Fruit fly (Drosophila melanogaster) whole organism, prepupa: ENCODE results near the gene PDZ-GEF.

Source experiments
- CG10631 ChIP-seq: fragments of 200-800 bp; sonication (Bioruptor generic); optimal IDR thresholded peaks from 2 replicates; lab custom pipeline; 2016; ENCODE audit warnings: missing biosample characterization, missing genetic modification characterization
- CG10669 ChIP-seq: fragments of 200-800 bp; sonication (Bioruptor generic); optimal IDR thresholded peaks from 3 replicates; lab custom pipeline; 2018; ENCODE audit warnings: missing biosample characterization, mild to moderate bottlenecking, missing genetic modification characterization, moderate library complexity
- CG11294 ChIP-seq: fragments of 200-800 bp; sonication (Bioruptor generic); IDR thresholded peaks from 2 replicates; pipeline ENCODE4 v1.3.6; 2022; ENCODE audit warnings: missing biosample characterization, missing genetic modification characterization
- CG11762 ChIP-seq: fragments of 200-800 bp; sonication (Bioruptor generic); optimal IDR thresholded peaks from 3 replicates; lab custom pipeline; 2016; ENCODE audit warnings: missing biosample characterization, missing genetic modification characterization; ENCODE audit not compliant: insufficient read depth
- CG11902 ChIP-seq: fragments of 200-800 bp; sonication (Bioruptor generic); optimal IDR thresholded peaks from 3 replicates; lab custom pipeline; 2016; ENCODE audit warnings: missing biosample characterization, missing genetic modification characterization
- CG3032 ChIP-seq: fragments of 200-800 bp; optimal IDR thresholded peaks from 2 replicates; lab custom pipeline; 2019; ENCODE audit warnings: missing biosample characterization, mild to moderate bottlenecking, missing genetic modification characterization, moderate library complexity
- CG31627 ChIP-seq: fragments of 200-800 bp; sonication (Bioruptor generic); optimal IDR thresholded peaks from 3 replicates; lab custom pipeline; 2016; ENCODE audit warnings: missing biosample characterization, missing genetic modification characterization
- CG34406 ChIP-seq: fragments of 200-800 bp; sonication (Bioruptor generic); optimal IDR thresholded peaks from 3 replicates; lab custom pipeline; 2016; ENCODE audit warnings: missing biosample characterization, missing genetic modification characterization
- CG3919 ChIP-seq: fragments of 200-800 bp; sonication (Bioruptor generic); optimal IDR thresholded peaks from 3 replicates; lab custom pipeline; 2016; ENCODE audit warnings: missing biosample characterization, missing genetic modification characterization
- CG6163 ChIP-seq: fragments of 200-800 bp; sonication (Bioruptor generic); IDR thresholded peaks from 3 replicates; pipeline ENCODE4 v1.3.6; 2022; ENCODE audit warnings: missing biosample characterization, missing genetic modification characterization
- CG6792 ChIP-seq: fragments of 200-800 bp; sonication (Bioruptor generic); optimal IDR thresholded peaks from 3 replicates; lab custom pipeline; 2016; ENCODE audit warnings: missing biosample characterization, missing genetic modification characterization
- CG6808 ChIP-seq: fragments of 200-800 bp; sonication (Bioruptor generic); optimal IDR thresholded peaks from 3 replicates; lab custom pipeline; 2017; ENCODE audit warnings: missing biosample characterization, missing genetic modification characterization, mild to moderate bottlenecking, moderate library complexity, missing genetic modification reagents
- CG6854 ChIP-seq: fragments of 200-800 bp; sonication (Bioruptor generic); optimal IDR thresholded peaks from 2 replicates; lab custom pipeline; 2017; ENCODE audit warnings: missing biosample characterization, mild to moderate bottlenecking, missing genetic modification characterization
- CG8119 ChIP-seq: fragments of 200-800 bp; sonication (Bioruptor generic); IDR thresholded peaks from 3 replicates; pipeline ENCODE4 v1.3.6; 2022; ENCODE audit warnings: missing biosample characterization, missing genetic modification characterization
- CG8319 ChIP-seq: fragments of 200-800 bp; sonication (Bioruptor generic); optimal IDR thresholded peaks from 3 replicates; lab custom pipeline; 2016; ENCODE audit warnings: missing biosample characterization, missing genetic modification characterization
- CG8632 ChIP-seq: fragments of 200-800 bp; sonication (Bioruptor generic); optimal IDR thresholded peaks from 3 replicates; lab custom pipeline; 2016; ENCODE audit warnings: missing biosample characterization, missing genetic modification characterization
- Eip75B ChIP-seq: fragments of 200-800 bp; sonication (Bioruptor generic); optimal IDR thresholded peaks from 3 replicates; lab custom pipeline; 2016; ENCODE audit warnings: missing biosample characterization, missing genetic modification characterization
- Eip78C ChIP-seq: fragments of 200-800 bp; sonication (Bioruptor generic); peaks from one replicate; lab custom pipeline; 2016; ENCODE audit warnings: missing biosample characterization, missing genetic modification characterization
- Eip93F ChIP-seq: fragments of 200-800 bp; sonication (Bioruptor generic); optimal IDR thresholded peaks from 2 replicates; lab custom pipeline; 2016; ENCODE audit warnings: missing biosample characterization, mild to moderate bottlenecking, missing genetic modification characterization
- Ets21C ChIP-seq: fragments of 200-800 bp; sonication (Bioruptor generic); optimal IDR thresholded peaks from 3 replicates; lab custom pipeline; 2016; ENCODE audit warnings: missing biosample characterization, missing genetic modification characterization
- Ets96B ChIP-seq: fragments of 200-800 bp; optimal IDR thresholded peaks from 2 replicates; lab custom pipeline; 2019; ENCODE audit warnings: missing biosample characterization, mild to moderate bottlenecking, missing genetic modification characterization, moderate library complexity
- Gug ChIP-seq: fragments of 200-800 bp; sonication (Bioruptor generic); IDR thresholded peaks from 2 replicates; pipeline ENCODE4 v1.3.6; 2022; ENCODE audit warnings: missing biosample characterization, missing genetic modification characterization
- Hr38 ChIP-seq: sonication (Bioruptor generic); optimal IDR thresholded peaks from 2 replicates; lab custom pipeline; 2016; ENCODE audit warnings: missing biosample characterization, missing genetic modification characterization
- Lpt ChIP-seq: fragments of 200-800 bp; sonication (Bioruptor generic); optimal IDR thresholded peaks from 3 replicates; lab custom pipeline; 2016; ENCODE audit warnings: missing biosample characterization, missing genetic modification characterization
- OdsH ChIP-seq: fragments of 200-800 bp; sonication (Bioruptor generic); optimal IDR thresholded peaks from 3 replicates; lab custom pipeline; 2016; ENCODE audit warnings: missing biosample characterization, missing genetic modification characterization
- Smox ChIP-seq: fragments of 200-800 bp; sonication (Bioruptor generic); optimal IDR thresholded peaks from 3 replicates; lab custom pipeline; 2016; ENCODE audit warnings: missing biosample characterization, missing genetic modification characterization
- Sox14 ChIP-seq: fragments of 200-800 bp; sonication (Bioruptor generic); optimal IDR thresholded peaks from 3 replicates; lab custom pipeline; 2016; ENCODE audit warnings: missing biosample characterization, missing genetic modification characterization
- Sox15 ChIP-seq: fragments of 200-800 bp; sonication (Bioruptor generic); optimal IDR thresholded peaks from 3 replicates; lab custom pipeline; 2016; ENCODE audit warnings: missing biosample characterization, missing genetic modification characterization
- achi ChIP-seq: fragments of 200-800 bp; sonication (Bioruptor generic); optimal IDR thresholded peaks from 3 replicates; lab custom pipeline; 2016; ENCODE audit warnings: missing biosample characterization, missing genetic modification characterization
- acj6 ChIP-seq: fragments of 200-800 bp; sonication (Bioruptor generic); optimal IDR thresholded peaks from 3 replicates; lab custom pipeline; 2016; ENCODE audit warnings: missing biosample characterization, missing genetic modification characterization
- dac ChIP-seq: fragments of 200-800 bp; sonication (Bioruptor generic); optimal IDR thresholded peaks from 2 replicates; lab custom pipeline; 2017; ENCODE audit warnings: missing biosample characterization, mild to moderate bottlenecking, missing genetic modification characterization
- dsx ChIP-seq: fragments of 200-800 bp; optimal IDR thresholded peaks from 3 replicates; lab custom pipeline; 2019; ENCODE audit warnings: missing biosample characterization, mild to moderate bottlenecking, missing genetic modification characterization, moderate library complexity; ENCODE audit not compliant: poor library complexity, severe bottlenecking
- eg ChIP-seq: fragments of 200-800 bp; sonication (Bioruptor generic); IDR thresholded peaks from 3 replicates; pipeline ENCODE4 v1.3.6; 2022; ENCODE audit warnings: missing biosample characterization, missing genetic modification characterization
- esn ChIP-seq: fragments of 200-800 bp; sonication (Bioruptor generic); optimal IDR thresholded peaks from 2 replicates; lab custom pipeline; 2016; ENCODE audit warnings: missing biosample characterization, mild to moderate bottlenecking, missing genetic modification characterization, moderate library complexity
- fd59A ChIP-seq: fragments of 200-800 bp; sonication (Bioruptor generic); optimal IDR thresholded peaks from 2 replicates; lab custom pipeline; 2017; ENCODE audit warnings: missing biosample characterization, mild to moderate bottlenecking, missing genetic modification characterization, missing genetic modification reagents
- fd85E ChIP-seq: fragments of 200-800 bp; sonication (Bioruptor generic); optimal IDR thresholded peaks from 3 replicates; lab custom pipeline; 2016; ENCODE audit warnings: missing biosample characterization, missing genetic modification characterization
- fkh ChIP-seq: fragments of 200-800 bp; sonication (Bioruptor generic); optimal IDR thresholded peaks from 3 replicates; lab custom pipeline; 2017; ENCODE audit warnings: missing biosample characterization, mild to moderate bottlenecking, missing genetic modification characterization, moderate library complexity
- net ChIP-seq: fragments of 200-800 bp; sonication (Bioruptor generic); optimal IDR thresholded peaks from 3 replicates; lab custom pipeline; 2016; ENCODE audit warnings: missing biosample characterization, missing genetic modification characterization
- pdm3 ChIP-seq: fragments of 200-800 bp; sonication (Bioruptor generic); optimal IDR thresholded peaks from 3 replicates; lab custom pipeline; 2016; ENCODE audit warnings: missing biosample characterization, missing genetic modification characterization
- salr ChIP-seq, 2 experiments: fragments of 200-800 bp; sonication (Bioruptor generic); optimal IDR thresholded peaks; 3 replicates each; lab custom pipeline; 2016 to 2018; ENCODE audit warnings: missing biosample characterization in 2 of 2, missing genetic modification characterization in 2 of 2, mild to moderate bottlenecking in 1 of 2
- topi ChIP-seq: fragments of 200-800 bp; sonication (Bioruptor generic); optimal IDR thresholded peaks from 3 replicates; lab custom pipeline; 2016; ENCODE audit warnings: missing biosample characterization, missing genetic modification characterization
- vri ChIP-seq: fragments of 200-800 bp; sonication (Bioruptor generic); optimal IDR thresholded peaks from 3 replicates; lab custom pipeline; 2016; ENCODE audit warnings: missing biosample characterization, mild to moderate bottlenecking, missing genetic modification characterization

PDZ-GEF gene

DNA sequence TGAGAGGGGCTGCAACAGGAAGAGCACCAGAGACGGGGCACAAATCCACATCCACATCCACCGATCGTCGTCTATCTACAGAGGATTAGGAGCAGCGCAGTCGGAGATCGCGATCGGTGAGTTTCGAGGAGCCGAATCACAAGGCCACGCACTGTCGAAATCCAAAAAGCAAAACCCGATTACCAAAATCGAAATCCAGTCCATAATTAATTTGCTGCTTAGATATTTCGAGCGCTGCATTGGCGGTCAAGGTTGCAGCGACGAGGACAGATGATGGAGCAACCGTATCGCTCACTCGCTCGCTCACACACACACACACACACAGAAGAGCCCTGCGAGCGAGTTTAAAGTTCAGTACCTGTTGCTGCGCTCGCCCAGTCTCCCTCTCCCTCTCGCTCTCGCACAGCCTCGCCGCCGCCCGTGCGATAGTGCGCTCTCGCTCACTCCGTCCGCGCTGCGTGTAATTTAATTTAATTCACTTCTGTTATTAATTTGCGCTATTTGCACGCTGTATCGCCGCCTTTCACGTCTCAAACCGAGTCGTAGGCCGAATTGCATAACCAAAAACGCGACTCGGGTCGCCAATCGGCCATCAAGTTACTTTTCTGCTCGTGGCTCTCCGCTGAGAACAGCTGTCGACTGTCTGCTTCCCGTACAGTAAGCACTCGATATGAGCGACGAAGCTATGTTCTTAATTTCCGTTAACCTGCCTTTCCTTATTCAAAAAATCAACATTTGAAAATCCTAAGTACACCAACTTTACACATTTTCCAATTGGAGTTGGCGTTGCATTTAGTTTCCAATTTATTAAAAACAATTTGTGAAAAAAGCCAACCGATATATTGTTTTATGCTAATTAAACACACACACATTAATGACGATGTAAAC lies 15.7 kb downstream of the PDZ-GEF start (continued):
- peak; percentile 81 for TF ChIP-seq Eip78C (GFP tag; lab: Kevin White, UChicago)
- no peak for TF ChIP-seq fd85E (GFP tag; lab: Kevin White, UChicago)
- no peak for TF ChIP-seq salr (GFP tag; optimal IDR thresholded peaks at IDR 0.05; lab: Kevin White, UChicago)
- TF ChIP-seq Gug (GFP tag; lab: Robert Waterston, UW) = peak; percentile 13; the same call in 1 of the 2 replicates
- peak; percentile 34 for TF ChIP-seq topi
- peak; percentile 64 for TF ChIP-seq OdsH
- TF ChIP-seq CG34406 (GFP tag; lab: Kevin White, UChicago) = no peak
- no peak for TF ChIP-seq Hr38 (GFP tag; lab: Kevin White, UChicago)
- peak; percentile 2 for TF ChIP-seq Sox15 (GFP tag; lab: Kevin White, UChicago)
- no peak for TF ChIP-seq fd59A (GFP tag; lab: Kevin White, UChicago)
- TF ChIP-seq CG11902 (GFP tag; lab: Kevin White, UChicago) = no peak
- TF ChIP-seq Ets21C (GFP tag; lab: Kevin White, UChicago) = peak; percentile 42
- TF ChIP-seq CG3919 (GFP tag; lab: Kevin White, UChicago) = no peak
- TF ChIP-seq CG31627 (GFP tag; lab: Kevin White, UChicago) = peak; percentile 38
- peak; percentile 37; the same call in 1 of the 3 replicates for TF ChIP-seq CG6163 (GFP tag; lab: Robert Waterston, UW)
- no peak for TF ChIP-seq Smox
- peak; percentile 1 for TF ChIP-seq CG3032 (tag; lab: Kevin White, UChicago)
- TF ChIP-seq CG10631 = peak; percentile 32
- peak; percentile 14 for TF ChIP-seq Sox14 (GFP tag; lab: Kevin White, UChicago)
- peak; percentile 12 for TF ChIP-seq Eip75B

dm6 chr2L:6340222-6340725 lies 16.7 kb downstream of the PDZ-GEF start:
- no peak for TF ChIP-seq acj6 (GFP tag; lab: Kevin White, UChicago)
- TF ChIP-seq esn = no peak
- no peak for TF ChIP-seq Ets96B (tag; lab: Kevin White, UChicago)
- TF ChIP-seq CG6808 (GFP tag; lab: Kevin White, UChicago) = no peak
- no peak for TF ChIP-seq Lpt
- TF ChIP-seq Sox14 (GFP tag; lab: Kevin White, UChicago) = no peak
- no peak for TF ChIP-seq CG8119 (GFP tag; lab: Robert Waterston, UW)
- TF ChIP-seq pdm3 (GFP tag; lab: Kevin White, UChicago) = no peak
- no peak for TF ChIP-seq CG6854
- no peak for TF ChIP-seq OdsH
- TF ChIP-seq CG3032 (tag; lab: Kevin White, UChicago) = no peak
- TF ChIP-seq achi (GFP tag; lab: Kevin White, UChicago) = no peak
- TF ChIP-seq CG6163 (GFP tag; lab: Robert Waterston, UW) = no peak
- no peak for TF ChIP-seq Hr38 (GFP tag; lab: Kevin White, UChicago)
- TF ChIP-seq CG11294 (GFP tag; lab: Robert Waterston, UW) = no peak

DNA sequence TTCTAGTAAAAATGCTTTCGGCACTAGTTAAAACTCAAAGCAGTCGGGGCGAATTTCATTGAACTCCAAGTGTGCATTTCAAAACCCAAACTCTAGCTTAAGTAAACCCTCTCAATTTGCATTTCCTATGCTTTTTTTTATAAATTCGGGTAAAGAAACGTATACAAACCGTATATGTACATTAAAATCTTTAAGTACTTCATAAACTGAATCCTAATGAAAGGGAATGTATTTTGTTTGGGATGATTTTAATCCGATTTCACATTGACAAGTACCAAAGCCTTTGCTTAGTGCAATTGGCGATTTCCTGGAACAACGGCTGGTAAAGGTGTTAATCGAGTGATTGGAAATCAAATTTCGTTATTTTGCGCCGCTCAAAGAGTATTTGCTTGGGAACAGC lies 17.7 kb downstream of the PDZ-GEF start:
- peak; percentile 29 for TF ChIP-seq Eip78C (GFP tag; lab: Kevin White, UChicago)
- TF ChIP-seq Ets21C (GFP tag; lab: Kevin White, UChicago) = no peak
- TF ChIP-seq, all 60 proteins: peak for 1

- TF ChIP-seq dsx (GFP tag; lab: Kevin White, UChicago) (no peak), net (no peak), Sox14 (GFP tag; lab: Kevin White, UChicago) (peak; percentile 9), Hr38 (GFP tag; lab: Kevin White, UChicago) (no peak), fkh (GFP tag; lab: Kevin White, UChicago) (peak; percentile 30), CG11762 (GFP tag; lab: Kevin White, UChicago) (no peak), CG8319 (no peak), Eip93F (GFP tag; lab: Kevin White, UChicago) (peak; percentile 55), CG6163 (GFP tag; lab: Robert Waterston, UW) (no peak), eg (no peak), CG10669 (no peak), vri (GFP tag; lab: Kevin White, UChicago) (peak; percentile 91), CG8632 (GFP tag; lab: Kevin White, UChicago) (no peak), dac (GFP tag; lab: Kevin White, UChicago) (no peak), Eip78C (GFP tag; lab: Kevin White, UChicago) (no peak), fd59A (GFP tag; lab: Kevin White, UChicago) (no peak), CG8119 (GFP tag; lab: Robert Waterston, UW) (no peak), CG6792 (no peak), acj6 (GFP tag; lab: Kevin White, UChicago) (no peak)
Measured at dm6 chr2L:6343084-6343873, 19.7 kb downstream of the PDZ-GEF start.
